Worm (Caenorhabditis elegans) whole organism, L4 larva: ENCODE measurements around the gene mdh-1.

ENCODE experiments used
- lin-39 ChIP-seq: fragments of 150-350 bp; optimal IDR thresholded peaks from 2 replicates; lab custom pipeline; 2014; ENCODE audit warnings: missing biosample characterization, missing genetic modification reagents, missing genetic modification characterization
- nhr-11 ChIP-seq: fragments of 150-350 bp; optimal IDR thresholded peaks from 2 replicates; lab custom pipeline; 2014; ENCODE audit warnings: missing biosample characterization, missing genetic modification characterization
- pha-4 ChIP-seq, 2 experiments: fragments of 150-350 bp in 1 of 2; fragments of 200-800 bp in 1 of 2; sonication (Bioruptor generic) in 1 of 2; IDR thresholded peaks in 1 of 2; optimal IDR thresholded peaks in 1 of 2; 2 replicates each; pipeline versions ENCODE4 v1.3.6 to Lab custom; 2014 to 2022; ENCODE audit warnings: missing genetic modification characterization in 2 of 2, missing genetic modification reagents in 2 of 2, missing biosample characterization in 1 of 2, missing compliant biosample characterization in 1 of 2
- snpc-4 ChIP-seq: fragments of 150-350 bp; optimal IDR thresholded peaks from 2 replicates; lab custom pipeline; 2014; ENCODE audit warnings: missing biosample characterization, missing genetic modification characterization

DNA sequence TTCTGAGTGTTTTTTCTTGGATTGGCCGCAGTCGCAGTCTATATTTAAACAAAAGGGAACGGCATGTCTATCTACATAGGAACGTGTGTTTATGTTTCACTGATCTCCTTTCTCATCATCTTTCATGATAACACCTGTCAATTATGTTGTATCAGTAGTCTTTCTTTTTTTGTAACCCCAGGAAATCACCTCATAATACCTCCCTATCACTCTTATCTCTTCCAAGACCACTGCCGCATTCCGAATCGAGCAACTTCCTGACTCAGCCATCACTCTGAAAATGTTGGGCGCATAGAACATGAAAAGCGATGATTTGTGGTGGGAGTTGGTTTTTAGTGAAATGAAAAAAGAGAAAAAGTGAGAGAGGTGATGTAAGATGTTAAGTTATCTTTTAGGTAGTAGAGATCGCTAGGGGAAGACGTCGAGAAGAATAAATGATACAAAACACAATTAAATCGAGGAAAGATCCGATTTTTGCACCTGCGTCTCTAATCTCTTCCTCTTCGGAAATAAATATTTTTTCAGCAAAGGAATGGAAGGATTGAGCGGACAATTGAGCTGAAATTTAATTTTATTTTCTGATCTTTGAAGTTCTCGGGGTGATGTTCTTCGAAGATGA is 6.7 kb upstream of the mdh-1 start:
- TF ChIP-seq lin-39 (tag; lab: Kevin White, UChicago) (no peak), pha-4 (GFP tag; IDR thresholded peaks at IDR 0.05; lab: Robert Waterston, UW) (no peak), pha-4 (tag; optimal IDR thresholded peaks at IDR 0.05; lab: Kevin White, UChicago) (no peak), nhr-11 (tag; lab: Kevin White, UChicago) (no peak), snpc-4 (tag; lab: Kevin White, UChicago) (no peak)
